Fruit fly (Drosophila melanogaster) whole organism, embryonic: ENCODE measurements around the gene CG12811.

Experiments used
- Aef1 ChIP-seq: fragments of 200-800 bp; sonication (Bioruptor generic); IDR thresholded peaks from 3 replicates; pipeline ENCODE4 v1.3.6; 2022; ENCODE audit warnings: missing biosample characterization, missing genetic modification characterization
- Antp ChIP-seq: fragments of 200-800 bp; sonication (Bioruptor generic); optimal IDR thresholded peaks from 3 replicates; lab custom pipeline; 2016; ENCODE audit warnings: missing biosample characterization, missing genetic modification characterization
- Atf3 ChIP-seq: fragments of 200-800 bp; sonication (Bioruptor generic); optimal IDR thresholded peaks from 3 replicates; lab custom pipeline; 2016; ENCODE audit warnings: missing biosample characterization, missing genetic modification characterization
- Atf6 ChIP-seq: fragments of 200-800 bp; sonication (Bioruptor generic); IDR thresholded peaks from 2 replicates; pipeline ENCODE4 v1.3.6; 2022; ENCODE audit warnings: missing biosample characterization, missing genetic modification characterization
- BtbVII ChIP-seq: fragments of 200-800 bp; sonication (Bioruptor generic); optimal IDR thresholded peaks from 3 replicates; lab custom pipeline; 2017; ENCODE audit warnings: missing biosample characterization, mild to moderate bottlenecking, missing genetic modification characterization
- CG11456 ChIP-seq: fragments of 200-800 bp; sonication (Bioruptor generic); IDR thresholded peaks from 3 replicates; pipeline ENCODE4 v1.3.6; 2022; ENCODE audit warnings: missing biosample characterization, missing genetic modification characterization
- CG14965 ChIP-seq: fragments of 200-800 bp; sonication (Bioruptor generic); optimal IDR thresholded peaks from 2 replicates; lab custom pipeline; 2016; ENCODE audit warnings: missing biosample characterization, missing genetic modification characterization, borderline replicate concordance
- CG16779 ChIP-seq: fragments of 200-800 bp; sonication (Bioruptor generic); IDR thresholded peaks from 2 replicates; pipeline ENCODE4 v1.3.6; 2022; ENCODE audit warnings: missing biosample characterization, missing genetic modification characterization
- CG16863 ChIP-seq: fragments of 200-800 bp; sonication (Bioruptor generic); optimal IDR thresholded peaks from 3 replicates; lab custom pipeline; 2016; ENCODE audit warnings: missing biosample characterization, missing genetic modification characterization
- CG17328 ChIP-seq: fragments of 200-800 bp; sonication (Bioruptor generic); IDR thresholded peaks from 2 replicates; pipeline ENCODE4 v1.3.6; 2022; ENCODE audit warnings: missing biosample characterization, missing genetic modification characterization
- CG2678 ChIP-seq: fragments of 200-800 bp; sonication (Bioruptor generic); optimal IDR thresholded peaks from 3 replicates; lab custom pipeline; 2019; ENCODE audit warnings: missing biosample characterization, mild to moderate bottlenecking, missing genetic modification characterization, moderate library complexity
- CG31224 ChIP-seq: fragments of 200-800 bp; sonication (Bioruptor generic); IDR thresholded peaks from 2 replicates; pipeline ENCODE4 v1.3.6; 2022; ENCODE audit warnings: missing biosample characterization, missing genetic modification characterization
- CG43689 ChIP-seq: fragments of 200-800 bp; sonication (Bioruptor generic); IDR thresholded peaks from 2 replicates; pipeline ENCODE4 v1.3.6; 2022; ENCODE audit warnings: missing biosample characterization, missing genetic modification characterization
- CG5245 ChIP-seq: fragments of 200-800 bp; sonication (Bioruptor generic); optimal IDR thresholded peaks from 3 replicates; lab custom pipeline; 2016; ENCODE audit warnings: missing biosample characterization, missing genetic modification characterization
- CG9215 ChIP-seq: fragments of 200-800 bp; sonication (Bioruptor generic); IDR thresholded peaks from 2 replicates; pipeline ENCODE4 v1.3.6; 2022; ENCODE audit warnings: missing biosample characterization, missing genetic modification characterization
- CG9727 ChIP-seq: fragments of 200-800 bp; sonication (Bioruptor generic); optimal IDR thresholded peaks from 3 replicates; lab custom pipeline; 2017; ENCODE audit warnings: missing biosample characterization, mild to moderate bottlenecking, missing genetic modification characterization
- CG9817 ChIP-seq: fragments of 200-800 bp; sonication (Bioruptor generic); optimal IDR thresholded peaks from 2 replicates; lab custom pipeline; 2018; ENCODE audit warnings: missing biosample characterization, mild to moderate bottlenecking, missing genetic modification characterization, moderate library complexity
- D19B ChIP-seq: fragments of 200-800 bp; sonication (Bioruptor generic); optimal IDR thresholded peaks from 2 replicates; lab custom pipeline; 2017; ENCODE audit warnings: missing biosample characterization, mild to moderate bottlenecking, missing genetic modification characterization
- Dbx ChIP-seq: fragments of 200-800 bp; sonication (Bioruptor generic); IDR thresholded peaks from 3 replicates; pipeline ENCODE4 v1.3.6; 2022; ENCODE audit warnings: missing biosample characterization, missing genetic modification characterization
- Dek ChIP-seq: fragments of 200-800 bp; sonication (Bioruptor generic); optimal IDR thresholded peaks from 3 replicates; lab custom pipeline; 2019; ENCODE audit warnings: missing biosample characterization, mild to moderate bottlenecking, missing genetic modification characterization, moderate library complexity
- Ets65A ChIP-seq: fragments of 200-800 bp; sonication (Bioruptor generic); peaks from one replicate; lab custom pipeline; 2016; ENCODE audit warnings: missing biosample characterization, missing genetic modification characterization
- Gug ChIP-seq: fragments of 200-800 bp; sonication (Bioruptor generic); IDR thresholded peaks from 4 replicates; pipeline ENCODE4 v1.3.6; 2022; ENCODE audit warnings: missing biosample characterization, missing genetic modification characterization
- Hsf ChIP-seq: fragments of 200-800 bp; sonication (Bioruptor generic); optimal IDR thresholded peaks from 3 replicates; lab custom pipeline; 2016; ENCODE audit warnings: missing biosample characterization, missing genetic modification characterization
- Meics ChIP-seq: fragments of 200-800 bp; sonication (Bioruptor generic); optimal IDR thresholded peaks from 2 replicates; lab custom pipeline; 2017; ENCODE audit warnings: missing biosample characterization, mild to moderate bottlenecking, missing genetic modification characterization
- NFAT ChIP-seq: fragments of 200-800 bp; sonication (Bioruptor generic); IDR thresholded peaks from 2 replicates; pipeline ENCODE4 v1.3.6; 2022; ENCODE audit warnings: missing biosample characterization, missing genetic modification characterization
- Neu2 ChIP-seq: fragments of 200-800 bp; sonication (Bioruptor generic); optimal IDR thresholded peaks from 3 replicates; lab custom pipeline; 2016; ENCODE audit warnings: missing biosample characterization, missing genetic modification characterization, borderline replicate concordance
- Optix ChIP-seq: fragments of 200-800 bp; sonication (Bioruptor generic); IDR thresholded peaks from 3 replicates; pipeline ENCODE4 v1.3.6; 2022; ENCODE audit warnings: missing biosample characterization, missing genetic modification characterization
- Pdp1 ChIP-seq, 2 experiments: fragments of 200-800 bp; sonication (Bioruptor generic); optimal IDR thresholded peaks; 3 replicates each; lab custom pipeline; 2016; ENCODE audit warnings: missing biosample characterization in 2 of 2, missing genetic modification characterization in 2 of 2, mild to moderate bottlenecking in 1 of 2, moderate library complexity in 1 of 2
- Rfx ChIP-seq: fragments of 200-800 bp; sonication (Bioruptor generic); IDR thresholded peaks from 2 replicates; pipeline ENCODE4 v1.3.6; 2022; ENCODE audit warnings: missing biosample characterization, missing genetic modification characterization
- Side ChIP-seq: fragments of 200-800 bp; sonication (Bioruptor generic); optimal IDR thresholded peaks from 2 replicates; lab custom pipeline; 2016; ENCODE audit warnings: missing biosample characterization, missing genetic modification characterization
- az2 ChIP-seq: fragments of 200-800 bp; sonication (Bioruptor generic); optimal IDR thresholded peaks from 3 replicates; lab custom pipeline; 2016; ENCODE audit warnings: missing biosample characterization, missing genetic modification characterization
- bsh ChIP-seq, 2 experiments: fragments of 200-800 bp; sonication (Bioruptor generic); optimal IDR thresholded peaks; 2 replicates each; lab custom pipeline; 2017 to 2018; ENCODE audit warnings: mild to moderate bottlenecking in 2 of 2, missing biosample characterization in 2 of 2, missing genetic modification characterization in 2 of 2, moderate library complexity in 1 of 2
- dimm ChIP-seq: fragments of 200-800 bp; sonication (Bioruptor generic); IDR thresholded peaks from 2 replicates; pipeline ENCODE4 v1.3.6; 2022; ENCODE audit warnings: missing biosample characterization, missing genetic modification characterization
- dysf ChIP-seq: fragments of 200-800 bp; sonication (Bioruptor generic); IDR thresholded peaks from 3 replicates; pipeline ENCODE4 v1.3.6; 2022; ENCODE audit warnings: missing biosample characterization, missing genetic modification characterization
- exex ChIP-seq: fragments of 200-800 bp; sonication (Bioruptor generic); optimal IDR thresholded peaks from 4 replicates; lab custom pipeline; 2018; ENCODE audit warnings: missing biosample characterization, mild to moderate bottlenecking, missing genetic modification characterization, moderate library complexity
- fu2 ChIP-seq: fragments of 200-800 bp; sonication (Bioruptor generic); optimal IDR thresholded peaks from 2 replicates; lab custom pipeline; 2016; ENCODE audit warnings: missing biosample characterization, missing genetic modification characterization
- lbe ChIP-seq: fragments of 200-800 bp; sonication (Bioruptor generic); optimal IDR thresholded peaks from 2 replicates; lab custom pipeline; 2016; ENCODE audit warnings: missing biosample characterization, mild to moderate bottlenecking, missing genetic modification characterization
- onecut ChIP-seq: fragments of 200-800 bp; sonication (Bioruptor generic); IDR thresholded peaks from 2 replicates; pipeline ENCODE4 v1.3.6; 2022; ENCODE audit warnings: missing biosample characterization, missing genetic modification characterization
- pan ChIP-seq, 4 experiments: fragments of >200 bp in 3 of 4; fragments of 200-800 bp in 1 of 4; sonication (Bioruptor generic) in 1 of 4; optimal IDR thresholded peaks in 3 of 4; IDR thresholded peaks in 1 of 4; 2 replicates each; pipeline versions ENCODE4 v1.3.6 to Lab custom; 2017 to 2022; ENCODE audit warnings: missing biosample characterization in 2 of 4, missing genetic modification characterization in 2 of 4, mixed read lengths in 1 of 4
- pb ChIP-seq: fragments of 200-800 bp; sonication (Bioruptor generic); optimal IDR thresholded peaks from 3 replicates; lab custom pipeline; 2016; ENCODE audit warnings: missing biosample characterization, missing genetic modification characterization
- repo ChIP-seq: fragments of 200-800 bp; sonication (Bioruptor generic); optimal IDR thresholded peaks from 2 replicates; lab custom pipeline; 2016; ENCODE audit warnings: missing biosample characterization, missing genetic modification characterization
- scrt ChIP-seq: fragments of 200-800 bp; sonication (Bioruptor generic); optimal IDR thresholded peaks from 2 replicates; lab custom pipeline; 2018; ENCODE audit warnings: missing biosample characterization, mild to moderate bottlenecking, missing genetic modification characterization, moderate library complexity
- sens-2 ChIP-seq: fragments of 200-800 bp; sonication (Bioruptor generic); IDR thresholded peaks from 2 replicates; pipeline ENCODE4 v1.3.6; 2022; ENCODE audit warnings: missing biosample characterization, missing genetic modification characterization
- shn ChIP-seq: fragments of 200-800 bp; sonication (Bioruptor generic); optimal IDR thresholded peaks from 3 replicates; lab custom pipeline; 2016; ENCODE audit warnings: missing biosample characterization, missing genetic modification characterization
- sisA ChIP-seq: fragments of 200-800 bp; sonication (Bioruptor generic); IDR thresholded peaks from 2 replicates; pipeline ENCODE4 v1.3.6; 2022; ENCODE audit warnings: missing biosample characterization, missing genetic modification characterization
- slbo ChIP-seq: fragments of 200-800 bp; sonication (Bioruptor generic); IDR thresholded peaks from 2 replicates; pipeline ENCODE4 v1.3.6; 2022; ENCODE audit warnings: missing biosample characterization, missing genetic modification characterization
- sob ChIP-seq: fragments of 200-800 bp; sonication (Bioruptor generic); IDR thresholded peaks from 2 replicates; pipeline ENCODE4 v1.3.6; 2022; ENCODE audit warnings: missing biosample characterization, missing genetic modification characterization
- zfh1 ChIP-seq: fragments of 200-800 bp; sonication (Bioruptor generic); IDR thresholded peaks from 3 replicates; pipeline ENCODE4 v1.3.6; 2022; ENCODE audit warnings: missing biosample characterization, missing genetic modification characterization
- zfh2 ChIP-seq: fragments of 200-800 bp; sonication (Bioruptor generic); optimal IDR thresholded peaks from 2 replicates; lab custom pipeline; 2016; ENCODE audit warnings: missing biosample characterization, missing genetic modification characterization

CG12811 gene

DNA sequence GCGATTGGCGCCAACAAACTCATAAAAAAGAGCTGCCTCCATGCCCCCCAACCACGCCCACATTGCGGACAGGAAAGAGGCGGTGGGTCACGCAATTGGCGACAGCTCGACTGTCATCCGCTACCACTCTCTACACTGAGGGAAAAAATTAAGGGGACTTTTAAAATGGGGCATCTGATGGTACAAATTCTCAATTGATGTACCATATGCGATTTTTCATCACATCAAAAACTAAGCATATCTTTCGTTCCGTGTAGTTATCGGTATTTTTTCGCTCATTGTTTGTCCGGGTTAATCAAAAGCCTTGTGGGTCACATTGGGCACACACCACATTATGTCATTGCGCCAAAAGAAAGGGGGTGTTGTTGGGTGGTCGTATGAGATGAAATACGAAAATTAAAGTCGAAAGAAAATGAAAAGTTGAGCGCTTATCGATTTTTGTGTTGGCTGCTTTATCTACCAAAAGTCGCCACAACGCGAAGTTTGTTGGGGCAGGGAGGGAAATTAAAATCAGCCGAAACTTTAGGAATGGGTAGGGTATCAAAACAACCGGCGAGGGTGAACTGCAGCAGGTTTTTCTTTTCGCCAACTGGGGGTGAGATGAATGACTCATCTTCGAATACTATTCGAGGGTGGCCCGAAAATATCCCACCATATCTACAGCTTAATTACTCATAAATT is 24.4 kb downstream of the CG12811 start (continued):
- TF ChIP-seq pb (GFP tag; lab: Kevin White, UChicago): peak; percentile 25
- no peak for TF ChIP-seq sens-2 (GFP tag; lab: Robert Waterston, UW)
- TF ChIP-seq Pdp1 (GFP tag; optimal IDR thresholded peaks at IDR 0.05; lab: Kevin White, UChicago): peak in 1 of 2 experiments; percentile 30
- peak; percentile 75 for TF ChIP-seq Ets65A (GFP tag; lab: Kevin White, UChicago)
- TF ChIP-seq Rfx (GFP tag; lab: Robert Waterston, UW): peak; percentile 64
- peak; percentile 42 for TF ChIP-seq CG9727
- TF ChIP-seq Gug: 0 out of 4 replicates have a peak, but pooled peaks have one; percentile 20
- TF ChIP-seq onecut (GFP tag; lab: Robert Waterston, UW): peak; percentile 95
- peak; percentile 13 for TF ChIP-seq az2 (GFP tag; lab: Kevin White, UChicago)
- TF ChIP-seq Atf6: peak; percentile 53; the same call in 1 of the 2 replicates
- TF ChIP-seq Side (GFP tag; lab: Kevin White, UChicago): peak; percentile 54
- peak; percentile 17 for TF ChIP-seq CG5245 (GFP tag; lab: Kevin White, UChicago)
- TF ChIP-seq exex (tag; lab: Kevin White, UChicago): peak; percentile 3
- peak; percentile 12 for TF ChIP-seq Atf3 (GFP tag; lab: Kevin White, UChicago)
- TF ChIP-seq repo: peak; percentile 26
- peak; percentile 29; the same call in 1 of the 2 replicates for TF ChIP-seq CG17328 (GFP tag; lab: Robert Waterston, UW)
- TF ChIP-seq shn (GFP tag; lab: Kevin White, UChicago): no peak
- no peak for TF ChIP-seq bsh (GFP tag; optimal IDR thresholded peaks at IDR 0.05; lab: Kevin White, UChicago)
- no peak for TF ChIP-seq pan (optimal IDR thresholded peaks at IDR 0.05; lab: Kevin White, UChicago)
- TF ChIP-seq pan (GFP tag; optimal IDR thresholded peaks at IDR 0.05 in 1 of 2, IDR thresholded peaks at IDR 0.05 in 1 of 2): peak in 1 of 2 experiments; percentile 54
- peak; percentile 68 for TF ChIP-seq Meics
- no peak for TF ChIP-seq dimm (GFP tag; lab: Robert Waterston, UW)
- 0 out of 2 replicates have a peak, but pooled peaks have one; percentile 31 for TF ChIP-seq sisA (GFP tag; lab: Robert Waterston, UW)
- peak; percentile 21 for TF ChIP-seq CG9817 (tag; lab: Kevin White, UChicago)
- TF ChIP-seq CG16779 (GFP tag; lab: Robert Waterston, UW): 0 out of 2 replicates have a peak, but pooled peaks have one; percentile 26
- TF ChIP-seq CG9215 (GFP tag; lab: Robert Waterston, UW): 0 out of 2 replicates have a peak, but pooled peaks have one; percentile 22
- peak; percentile 57; the same call in 1 of the 3 replicates for TF ChIP-seq CG11456 (GFP tag; lab: Robert Waterston, UW)
- TF ChIP-seq Neu2: no peak
- 0 out of 2 replicates have a peak, but pooled peaks have one; percentile 16 for TF ChIP-seq CG31224
- peak; percentile 54 for TF ChIP-seq scrt (GFP tag; lab: Kevin White, UChicago)
- TF ChIP-seq NFAT (GFP tag; lab: Robert Waterston, UW): peak; percentile 54
- TF ChIP-seq Dbx (GFP tag; lab: Robert Waterston, UW): peak; percentile 69; the same call in 2 of the 3 replicates
- TF ChIP-seq BtbVII (GFP tag; lab: Kevin White, UChicago): peak; percentile 46
- TF ChIP-seq Dek (tag; lab: Kevin White, UChicago): peak; percentile 40
- TF ChIP-seq fu2 (GFP tag; lab: Kevin White, UChicago): peak; percentile 21
- peak; percentile 65 for TF ChIP-seq slbo (GFP tag; lab: Robert Waterston, UW)
- peak; percentile 32 for TF ChIP-seq Antp (GFP tag; lab: Kevin White, UChicago)
- TF ChIP-seq Hsf: peak; percentile 2
- TF ChIP-seq sob (GFP tag; lab: Robert Waterston, UW): peak; percentile 67
- peak; percentile 4 for TF ChIP-seq D19B (GFP tag; lab: Kevin White, UChicago)
- TF ChIP-seq zfh2: peak; percentile 31
- peak; percentile 53; the same call in 2 of the 3 replicates for TF ChIP-seq dysf (GFP tag; lab: Robert Waterston, UW)
- 0 out of 3 replicates have a peak, but pooled peaks have one; percentile 19 for TF ChIP-seq Aef1 (GFP tag; lab: Robert Waterston, UW)
- no peak for TF ChIP-seq lbe (GFP tag; lab: Kevin White, UChicago)
- TF ChIP-seq CG16863: peak; percentile 4
- no peak for TF ChIP-seq CG43689 (GFP tag; lab: Robert Waterston, UW)
- TF ChIP-seq Optix (GFP tag; lab: Robert Waterston, UW): peak; percentile 41; the same call in 1 of the 3 replicates
- peak; percentile 52; the same call in 1 of the 3 replicates for TF ChIP-seq zfh1
- no peak for TF ChIP-seq CG2678
- no peak for TF ChIP-seq CG14965 (GFP tag; lab: Kevin White, UChicago)
